Worm (Caenorhabditis elegans): Measurements from ENCODE around the gene srt-54.

DNA sequence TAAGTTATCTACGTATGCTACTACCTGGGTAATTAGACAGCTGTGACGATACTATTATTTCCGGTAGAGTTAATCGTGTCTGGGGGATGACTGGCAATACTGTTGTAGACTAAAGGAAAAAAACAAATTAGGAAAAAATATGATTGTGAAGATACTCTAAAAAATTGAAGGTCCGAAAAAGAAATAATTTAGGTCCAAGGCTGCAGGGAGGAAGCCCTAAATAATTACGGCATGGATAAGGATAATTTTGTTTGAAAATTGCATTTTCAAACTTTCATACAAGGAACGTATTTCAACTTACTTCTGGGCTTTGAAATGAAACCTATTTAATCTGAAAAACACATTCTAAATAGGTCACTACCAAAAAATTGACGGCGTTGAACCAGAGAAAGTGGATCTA lies 11.9 kb downstream of the srt-54 start, which contains the start of gene srd-3:
- TF ChIP-seq daf-12 (tag; optimal IDR thresholded peaks at IDR 0.05) (no peak), nhr-237 (tag; optimal IDR thresholded peaks at IDR 0.05) (no peak), jun-1 (tag; optimal IDR thresholded peaks at IDR 0.05) (no peak), skn-1 (tag; optimal IDR thresholded peaks at IDR 0.05) (no peak)
